Fruit fly (Drosophila melanogaster) whole organism, adult: ENCODE results near the gene lin-28.

Experiments used
- CG11617 ChIP-seq: fragments of 200-800 bp; sonication (Bioruptor generic); optimal IDR thresholded peaks from 2 replicates; lab custom pipeline; 2017; ENCODE audit warnings: mild to moderate bottlenecking, missing biosample characterization, missing genetic modification reagents, missing genetic modification characterization
- Crg-1 ChIP-seq: fragments of 200-800 bp; sonication (Bioruptor generic); optimal IDR thresholded peaks from 2 replicates; lab custom pipeline; 2016; ENCODE audit warnings: missing biosample characterization, missing genetic modification characterization
- bab1 ChIP-seq: fragments of 200-800 bp; sonication (Bioruptor generic); optimal IDR thresholded peaks from 3 replicates; lab custom pipeline; 2019; ENCODE audit warnings: missing biosample characterization, mild to moderate bottlenecking, missing genetic modification characterization, moderate library complexity
- cic ChIP-seq: fragments of 200-800 bp; sonication (Bioruptor generic); optimal IDR thresholded peaks from 2 replicates; lab custom pipeline; 2017; ENCODE audit warnings: missing biosample characterization, mild to moderate bottlenecking, missing genetic modification characterization, moderate library complexity
- cnc ChIP-seq, 2 experiments: fragments of >200 bp; optimal IDR thresholded peaks; 2 replicates each; lab custom pipeline; 2017
- kay ChIP-seq: fragments of 200-800 bp; sonication (Bioruptor generic); peaks from one replicate; lab custom pipeline; 2016; ENCODE audit warnings: missing biosample characterization, missing genetic modification characterization, borderline replicate concordance

DNA sequence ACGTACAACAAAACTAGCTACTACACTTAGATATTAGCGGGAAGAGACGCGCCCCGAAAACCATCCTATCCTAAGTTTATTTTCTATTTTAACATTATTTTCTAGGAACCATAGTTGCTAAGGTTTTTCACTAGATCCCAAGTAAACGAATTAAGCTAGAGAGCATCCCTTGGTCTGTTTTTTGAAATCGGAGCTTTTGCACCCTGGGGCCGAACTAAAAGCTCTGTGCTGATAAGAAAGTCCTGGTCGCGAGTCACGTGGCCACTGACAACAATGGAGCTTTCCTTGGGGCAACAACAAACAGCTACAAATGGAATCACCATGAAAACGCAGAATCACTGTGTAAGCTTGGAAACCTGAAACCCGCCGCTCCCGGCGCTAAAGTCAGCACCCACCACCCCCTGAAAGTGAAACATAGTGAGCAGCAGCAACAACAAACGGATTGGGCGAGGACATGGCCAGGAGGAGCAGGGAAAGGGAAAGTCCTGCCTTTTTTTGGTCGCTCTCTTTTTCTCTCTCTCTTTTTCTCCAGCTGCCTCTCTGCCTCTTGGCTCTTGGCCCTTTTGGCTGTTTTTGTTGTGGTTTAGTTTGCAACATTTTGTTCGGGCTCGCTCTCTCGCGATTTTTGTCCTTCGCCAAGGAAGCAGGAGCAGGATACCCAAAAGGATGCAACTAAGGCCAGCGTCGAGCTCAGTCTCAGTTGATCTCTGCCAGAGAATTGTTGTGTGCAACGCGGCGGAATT is 2.9 kb downstream of the lin-28 start, which contains the start of gene sif:
- TF ChIP-seq cic: no peak
- no peak for TF ChIP-seq CG11617
- no peak for TF ChIP-seq bab1 (GFP tag; lab: Kevin White, UChicago)
- TF ChIP-seq kay: no peak
- no peak for TF ChIP-seq Crg-1 (GFP tag; lab: Kevin White, UChicago)
- no peak for TF ChIP-seq cnc (optimal IDR thresholded peaks at IDR 0.05; lab: Kevin White, UChicago)
